Worm (Caenorhabditis elegans) whole organism, L2 larva: Measurements from ENCODE around the gene mca-3.

ENCODE experiments used
- aly-2 ChIP-seq: fragments of 150-350 bp; optimal IDR thresholded peaks from 2 replicates; lab custom pipeline; 2014; ENCODE audit warnings: missing biosample characterization, missing genetic modification characterization
- blmp-1 ChIP-seq: sonication (generic microtip); optimal IDR thresholded peaks from 2 replicates; lab custom pipeline; 2017; ENCODE audit warnings: missing genetic modification characterization, mild to moderate bottlenecking, missing compliant biosample characterization, antibody characterized with exemption, moderate library complexity; ENCODE audit not compliant: insufficient read depth
- lin-13 ChIP-seq: fragments of 150-350 bp; optimal IDR thresholded peaks from 2 replicates; lab custom pipeline; 2014; ENCODE audit warnings: missing biosample characterization, missing genetic modification reagents, missing genetic modification characterization
- nhr-23 ChIP-seq: fragments of 150-350 bp; optimal IDR thresholded peaks from 2 replicates; lab custom pipeline; 2014; ENCODE audit warnings: missing biosample characterization, missing genetic modification reagents, missing genetic modification characterization
- nhr-6 ChIP-seq: fragments of 150-350 bp; optimal IDR thresholded peaks from 2 replicates; lab custom pipeline; 2014; ENCODE audit warnings: missing biosample characterization, missing genetic modification characterization
- unc-39 ChIP-seq: fragments of 150-350 bp; optimal IDR thresholded peaks from 2 replicates; lab custom pipeline; 2014; ENCODE audit warnings: missing biosample characterization, missing genetic modification characterization
- unc-62 ChIP-seq: fragments of 150-350 bp; optimal IDR thresholded peaks from 2 replicates; lab custom pipeline; 2014; ENCODE audit warnings: missing biosample characterization, missing genetic modification reagents, missing genetic modification characterization

DNA sequence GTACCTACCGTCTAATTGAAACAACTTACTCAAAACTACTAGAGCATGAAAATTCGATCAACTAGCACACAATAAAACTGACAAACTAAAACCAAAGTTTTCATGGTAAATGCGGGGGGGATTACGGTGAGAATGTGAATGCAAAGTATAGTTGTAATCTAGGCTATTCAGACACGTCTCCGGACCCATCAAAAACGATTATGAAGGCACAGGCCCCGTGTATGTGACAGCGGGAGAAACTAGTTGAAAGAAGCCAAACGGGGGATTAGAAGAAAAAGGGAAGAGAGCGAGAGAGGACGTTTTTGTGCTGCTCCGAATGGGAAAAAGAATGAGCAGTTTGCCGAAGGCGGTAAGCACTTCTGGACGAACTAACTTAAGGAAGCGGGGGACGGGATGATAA, 41.8 kb downstream of the mca-3 start:
- TF ChIP-seq lin-13 (GFP tag; lab: Kevin White, UChicago) (no peak), nhr-23 (tag; lab: Kevin White, UChicago) (no peak), aly-2 (tag; lab: Kevin White, UChicago) (no peak), unc-62 (GFP tag; lab: Kevin White, UChicago) (no peak), unc-39 (tag; lab: Kevin White, UChicago) (no peak), nhr-6 (tag; lab: Kevin White, UChicago) (no peak), blmp-1 (tag; lab: Kevin White, UChicago) (no peak)
